Worm (Caenorhabditis elegans) whole organism, L1 larva: Measurements from ENCODE around the gene kqt-1.
A peak's percentile ranks its signal among the peaks of the same experiment; 100 is the strongest.

Source experiments
- C16A3.4 ChIP-seq: fragments of 150-350 bp; optimal IDR thresholded peaks from 2 replicates; lab custom pipeline; 2014; ENCODE audit warnings: missing biosample characterization, missing genetic modification characterization
- F16B12.6 ChIP-seq: fragments of 150-350 bp; optimal IDR thresholded peaks from 2 replicates; lab custom pipeline; 2014; ENCODE audit warnings: missing biosample characterization, missing genetic modification characterization
- aha-1 ChIP-seq: fragments of 150-350 bp; optimal IDR thresholded peaks from 2 replicates; lab custom pipeline; 2014; ENCODE audit warnings: missing biosample characterization, missing genetic modification characterization
- ama-1 ChIP-seq: fragments of 150-350 bp; optimal IDR thresholded peaks from 2 replicates; lab custom pipeline; 2014
- blmp-1 ChIP-seq: fragments of 150-350 bp; optimal IDR thresholded peaks from 2 replicates; lab custom pipeline; 2014; ENCODE audit warnings: missing biosample characterization, missing genetic modification characterization
- ceh-82 ChIP-seq, 3 experiments: fragments of 150-350 bp in 1 of 3; sonication (generic microtip) in 2 of 3; optimal IDR thresholded peaks; 2 replicates each; lab custom pipeline; 2014 to 2017; ENCODE audit warnings: missing biosample characterization in 3 of 3, missing genetic modification characterization in 3 of 3
- ceh-88 ChIP-seq: fragments of 200-800 bp; sonication (Bioruptor generic); IDR thresholded peaks from 2 replicates; pipeline ENCODE4 v1.3.6; 2022; ENCODE audit warnings: missing genetic modification characterization, missing compliant biosample characterization
- ces-1 ChIP-seq: fragments of 150-350 bp; optimal IDR thresholded peaks from 2 replicates; lab custom pipeline; 2014; ENCODE audit warnings: missing biosample characterization, missing genetic modification reagents, missing genetic modification characterization
- dpl-1 ChIP-seq, 3 experiments: fragments of 150-350 bp in 2 of 3; sonication (generic microtip) in 1 of 3; optimal IDR thresholded peaks; 2 replicates each; lab custom pipeline; 2014 to 2017; ENCODE audit warnings: missing biosample characterization in 3 of 3, missing genetic modification characterization in 3 of 3, missing genetic modification reagents in 3 of 3
- dsc-1 ChIP-seq: sonication (generic microtip); optimal IDR thresholded peaks from 2 replicates; lab custom pipeline; 2016; ENCODE audit warnings: mild to moderate bottlenecking, missing genetic modification characterization, missing compliant biosample characterization
- efl-3 ChIP-seq: fragments of 200-800 bp; sonication (Bioruptor generic); optimal IDR thresholded peaks from 2 replicates; lab custom pipeline; 2018; ENCODE audit warnings: mild to moderate bottlenecking, missing genetic modification characterization, missing compliant biosample characterization
- elt-2 ChIP-seq: sonication (generic microtip); optimal IDR thresholded peaks from 2 replicates; lab custom pipeline; 2016; ENCODE audit warnings: missing genetic modification characterization, mild to moderate bottlenecking, inconsistent platforms, missing compliant biosample characterization, missing genetic modification reagents
- elt-3 ChIP-seq, 6 experiments: fragments of 150-350 bp in 1 of 6; sonication (generic microtip); optimal IDR thresholded peaks; 2 replicates each; lab custom pipeline; 2017 to 2018; ENCODE audit warnings: missing biosample characterization in 6 of 6, missing genetic modification characterization in 6 of 6, inconsistent platforms in 1 of 6
- fkh-4 ChIP-seq: sonication (generic microtip); optimal IDR thresholded peaks from 2 replicates; lab custom pipeline; 2016; ENCODE audit warnings: missing compliant biosample characterization, missing genetic modification characterization, borderline replicate concordance
- fkh-8 ChIP-seq: sonication (generic microtip); optimal IDR thresholded peaks from 2 replicates; lab custom pipeline; 2016; ENCODE audit warnings: mild to moderate bottlenecking, missing genetic modification characterization, missing compliant biosample characterization
- grh-1 ChIP-seq: fragments of 200-800 bp; sonication (Bioruptor generic); IDR thresholded peaks from 2 replicates; pipeline ENCODE4 v1.3.6; 2022; ENCODE audit warnings: missing genetic modification reagents, missing genetic modification characterization, missing compliant biosample characterization
- hlh-17 ChIP-seq: fragments of 200-800 bp; sonication (Bioruptor generic); optimal IDR thresholded peaks from 2 replicates; lab custom pipeline; 2018; ENCODE audit warnings: missing genetic modification characterization, mild to moderate bottlenecking, missing compliant biosample characterization, moderate library complexity, borderline replicate concordance
- hpl-2 ChIP-seq: fragments of 150-350 bp; optimal IDR thresholded peaks from 2 replicates; lab custom pipeline; 2014; ENCODE audit warnings: missing biosample characterization, missing genetic modification reagents, missing genetic modification characterization
- irx-1 ChIP-seq: sonication (generic microtip); optimal IDR thresholded peaks from 2 replicates; lab custom pipeline; 2016; ENCODE audit warnings: missing genetic modification characterization, missing compliant biosample characterization
- jun-1 ChIP-seq: fragments of 150-350 bp; optimal IDR thresholded peaks from 2 replicates; lab custom pipeline; 2014; ENCODE audit warnings: missing biosample characterization, missing genetic modification reagents, missing genetic modification characterization
- lin-13 ChIP-seq: fragments of 150-350 bp; optimal IDR thresholded peaks from 2 replicates; lab custom pipeline; 2014; ENCODE audit warnings: missing biosample characterization, missing genetic modification reagents, missing genetic modification characterization
- lin-14 ChIP-seq: fragments of 200-800 bp; sonication (Bioruptor generic); optimal IDR thresholded peaks from 2 replicates; lab custom pipeline; 2018; ENCODE audit warnings: mild to moderate bottlenecking, missing genetic modification characterization, moderate library complexity, missing compliant biosample characterization
- lin-15B ChIP-seq: fragments of 150-350 bp; sonication (generic microtip); optimal IDR thresholded peaks from 3 replicates; lab custom pipeline; 2014; ENCODE audit warnings: missing biosample characterization, missing genetic modification characterization
- lin-35 ChIP-seq, 2 experiments: fragments of 150-350 bp; optimal IDR thresholded peaks; 2 replicates each; lab custom pipeline; 2014; ENCODE audit warnings: missing biosample characterization in 2 of 2, missing genetic modification characterization in 2 of 2, missing genetic modification reagents in 2 of 2
- lin-39 ChIP-seq: fragments of 150-350 bp; optimal IDR thresholded peaks from 2 replicates; lab custom pipeline; 2014; ENCODE audit warnings: missing biosample characterization, missing genetic modification reagents, missing genetic modification characterization
- lir-3 ChIP-seq: sonication (generic microtip); optimal IDR thresholded peaks from 2 replicates; lab custom pipeline; 2016; ENCODE audit warnings: mild to moderate bottlenecking, missing genetic modification characterization, moderate library complexity, missing compliant biosample characterization; ENCODE audit not compliant: poor library complexity
- lsy-2 ChIP-seq, 2 experiments: fragments of 150-350 bp; optimal IDR thresholded peaks; 2 replicates each; lab custom pipeline; 2014; ENCODE audit warnings: missing biosample characterization in 2 of 2, missing genetic modification characterization in 2 of 2
- mdl-1 ChIP-seq, 2 experiments: fragments of 150-350 bp; optimal IDR thresholded peaks; 2 replicates each; lab custom pipeline; 2014 to 2017; ENCODE audit warnings: missing biosample characterization in 2 of 2, missing genetic modification characterization in 2 of 2, inconsistent platforms in 1 of 2
- mep-1 ChIP-seq: fragments of 150-350 bp; optimal IDR thresholded peaks from 2 replicates; lab custom pipeline; 2014; ENCODE audit warnings: missing biosample characterization, missing genetic modification characterization
- nhr-11 ChIP-seq: fragments of 150-350 bp; optimal IDR thresholded peaks from 2 replicates; lab custom pipeline; 2014; ENCODE audit warnings: missing biosample characterization, missing genetic modification characterization
- nhr-20 ChIP-seq: sonication (generic microtip); optimal IDR thresholded peaks from 2 replicates; lab custom pipeline; 2016; ENCODE audit warnings: mild to moderate bottlenecking, missing genetic modification characterization, missing compliant biosample characterization
- nhr-47 ChIP-seq: sonication (generic microtip); optimal IDR thresholded peaks from 2 replicates; lab custom pipeline; 2016; ENCODE audit warnings: mild to moderate bottlenecking, missing genetic modification characterization, moderate library complexity, missing compliant biosample characterization
- nhr-71 ChIP-seq: sonication (generic microtip); optimal IDR thresholded peaks from 2 replicates; lab custom pipeline; 2016; ENCODE audit warnings: mild to moderate bottlenecking, missing genetic modification characterization, moderate library complexity, missing compliant biosample characterization
- nhr-76 ChIP-seq: sonication (generic microtip); optimal IDR thresholded peaks from 2 replicates; lab custom pipeline; 2017; ENCODE audit warnings: missing biosample characterization, missing genetic modification characterization
- nhr-84 ChIP-seq: sonication (generic microtip); optimal IDR thresholded peaks from 2 replicates; lab custom pipeline; 2017; ENCODE audit warnings: missing biosample characterization, missing genetic modification characterization
- nhr-85 ChIP-seq: sonication (generic microtip); peaks from one replicate; lab custom pipeline; 2016; ENCODE audit warnings: missing genetic modification characterization, inconsistent platforms, missing compliant biosample characterization
- pax-3 ChIP-seq: fragments of 200-800 bp; sonication (Bioruptor generic); optimal IDR thresholded peaks from 2 replicates; lab custom pipeline; 2018; ENCODE audit warnings: mild to moderate bottlenecking, missing genetic modification characterization, moderate library complexity, missing compliant biosample characterization
- pqm-1 ChIP-seq: sonication (generic microtip); optimal IDR thresholded peaks from 3 replicates; lab custom pipeline; 2017; ENCODE audit warnings: missing biosample characterization, missing genetic modification characterization
- skn-1 ChIP-seq: fragments of 150-350 bp; optimal IDR thresholded peaks from 2 replicates; lab custom pipeline; 2014; ENCODE audit warnings: missing biosample characterization, missing genetic modification characterization
- snu-23 ChIP-seq: sonication (generic microtip); optimal IDR thresholded peaks from 2 replicates; lab custom pipeline; 2016; ENCODE audit warnings: missing genetic modification characterization, missing compliant biosample characterization
- sox-4 ChIP-seq: sonication (generic microtip); optimal IDR thresholded peaks from 2 replicates; lab custom pipeline; 2016; ENCODE audit warnings: missing genetic modification characterization, missing compliant biosample characterization
- swsn-7 ChIP-seq: sonication (generic microtip); optimal IDR thresholded peaks from 2 replicates; lab custom pipeline; 2016; ENCODE audit warnings: missing genetic modification characterization, missing compliant biosample characterization
- tlp-1 ChIP-seq: fragments of 150-350 bp; optimal IDR thresholded peaks from 2 replicates; lab custom pipeline; 2014; ENCODE audit warnings: missing biosample characterization, missing genetic modification characterization
- unc-130 ChIP-seq: fragments of 150-350 bp; optimal IDR thresholded peaks from 2 replicates; lab custom pipeline; 2017; ENCODE audit warnings: missing biosample characterization, missing genetic modification characterization, inconsistent platforms
- unc-30 ChIP-seq: sonication (generic microtip); optimal IDR thresholded peaks from 2 replicates; lab custom pipeline; 2017; ENCODE audit warnings: missing biosample characterization, missing genetic modification characterization
- unc-62 ChIP-seq: fragments of 150-350 bp; optimal IDR thresholded peaks from 2 replicates; lab custom pipeline; 2014; ENCODE audit warnings: missing biosample characterization, missing genetic modification reagents, missing genetic modification characterization
- unc-98 ChIP-seq: fragments of 200-800 bp; sonication (Bioruptor generic); IDR thresholded peaks from 2 replicates; pipeline ENCODE4 v1.3.6; 2022; ENCODE audit warnings: missing genetic modification characterization, missing compliant biosample characterization
- zag-1 ChIP-seq: fragments of 150-350 bp; optimal IDR thresholded peaks from 2 replicates; lab custom pipeline; 2014; ENCODE audit warnings: missing biosample characterization, missing genetic modification characterization
- zip-4 ChIP-seq: fragments of 200-800 bp; sonication (Bioruptor generic); optimal IDR thresholded peaks from 2 replicates; lab custom pipeline; 2018; ENCODE audit warnings: mild to moderate bottlenecking, missing genetic modification characterization, moderate library complexity, missing compliant biosample characterization
- ztf-4 ChIP-seq: fragments of 150-350 bp; optimal IDR thresholded peaks from 2 replicates; lab custom pipeline; 2014; ENCODE audit warnings: missing biosample characterization, missing genetic modification characterization

kqt-1 gene

ce11 chrX:6641509-6641908 is 22.7 kb downstream of the kqt-1 start:
- no peak for TF ChIP-seq lir-3 (tag; lab: Kevin White, UChicago)
- peak; percentile 57 for TF ChIP-seq nhr-71
- TF ChIP-seq elt-3 (tag; optimal IDR thresholded peaks at IDR 0.05; lab: Kevin White, UChicago), result peak in 1 of 6 experiments; percentile 39
- peak in 1 of 2 experiments; percentile 66 for TF ChIP-seq lsy-2 (tag; optimal IDR thresholded peaks at IDR 0.05; lab: Kevin White, UChicago)
- TF ChIP-seq ceh-88 (GFP tag; lab: Robert Waterston, UW), result peak; percentile 17; the same call in 1 of the 2 replicates
- TF ChIP-seq blmp-1 (tag; lab: Kevin White, UChicago), result peak; percentile 15
- TF ChIP-seq ceh-82 (tag; optimal IDR thresholded peaks at IDR 0.05; lab: Kevin White, UChicago), result no peak
- TF ChIP-seq lin-14 (GFP tag; lab: Kevin White, UChicago), result peak; percentile 66
- peak; percentile 29 for TF ChIP-seq swsn-7 (tag; lab: Kevin White, UChicago)
- TF ChIP-seq grh-1 (GFP tag; lab: Robert Waterston, UW), result 0 out of 2 replicates have a peak, but pooled peaks have one; percentile 22
- TF ChIP-seq nhr-47 (tag; lab: Kevin White, UChicago), result peak; percentile 50
- peak; percentile 51 for TF ChIP-seq fkh-8
- no peak for TF ChIP-seq lin-15B (tag; lab: Kevin White, UChicago)
- TF ChIP-seq nhr-20, result peak; percentile 45
- TF ChIP-seq nhr-85 (tag; lab: Kevin White, UChicago), result peak; percentile 66
- peak; percentile 25 for TF ChIP-seq snu-23
- TF ChIP-seq elt-2 (tag; lab: Kevin White, UChicago), result no peak
- TF ChIP-seq skn-1, result peak; percentile 33

DNA sequence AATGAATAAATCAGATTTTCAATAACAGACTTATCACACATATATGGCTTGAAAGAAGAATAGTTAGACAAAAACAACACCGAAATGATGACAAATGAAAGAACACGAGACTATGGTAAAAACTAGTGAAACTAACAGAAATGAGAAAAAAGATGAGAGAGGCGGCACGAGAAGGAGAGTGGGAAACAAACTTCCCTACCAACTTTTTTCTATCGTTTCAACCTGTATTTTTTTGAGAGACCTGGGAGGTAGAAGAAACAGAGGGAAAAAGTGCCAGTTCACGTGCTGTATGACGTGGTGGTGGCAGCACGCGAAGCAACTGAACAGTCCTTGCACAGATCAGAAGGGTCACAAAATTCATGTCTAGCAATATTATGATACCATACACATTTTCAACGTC is 24.0 kb downstream of the kqt-1 start:
- TF ChIP-seq dsc-1 (tag; lab: Kevin White, UChicago) (no peak), pax-3 (tag; lab: Kevin White, UChicago) (no peak), ces-1 (GFP tag; lab: Kevin White, UChicago) (no peak), nhr-84 (tag; lab: Kevin White, UChicago) (no peak), ama-1 (lab: Kevin White, UChicago) (no peak), tlp-1 (no peak), zip-4 (GFP tag; lab: Kevin White, UChicago) (no peak), nhr-76 (tag; lab: Kevin White, UChicago) (no peak), dpl-1 (GFP tag; optimal IDR thresholded peaks at IDR 0.05; lab: Kevin White, UChicago) (no peak), nhr-20 (peak; percentile 90), nhr-11 (tag; lab: Kevin White, UChicago) (no peak), mdl-1 (tag; optimal IDR thresholded peaks at IDR 0.05; lab: Kevin White, UChicago) (peak in 1 of 2 experiments; percentile 78), ztf-4 (tag; lab: Kevin White, UChicago) (no peak), unc-98 (GFP tag; lab: Robert Waterston, UW) (no peak), unc-130 (tag; lab: Kevin White, UChicago) (no peak), fkh-4 (tag; lab: Kevin White, UChicago) (no peak), lin-13 (GFP tag; lab: Kevin White, UChicago) (peak; percentile 21), unc-62 (GFP tag; lab: Kevin White, UChicago) (no peak), aha-1 (no peak), sox-4 (tag; lab: Kevin White, UChicago) (no peak), unc-30 (no peak), elt-3 (tag; optimal IDR thresholded peaks at IDR 0.05; lab: Kevin White, UChicago) (peak in 2 of 6 experiments; percentile 26 to 60), lir-3 (tag; lab: Kevin White, UChicago) (peak; percentile 23), jun-1 (tag; lab: Kevin White, UChicago) (no peak), hpl-2 (GFP tag; lab: Kevin White, UChicago) (no peak), C16A3.4 (tag; lab: Kevin White, UChicago) (no peak), lin-39 (no peak), zag-1 (tag; lab: Kevin White, UChicago) (no peak), hlh-17 (GFP tag; lab: Kevin White, UChicago) (no peak), blmp-1 (tag; lab: Kevin White, UChicago) (peak; percentile 80), lin-35 (GFP tag; optimal IDR thresholded peaks at IDR 0.05; lab: Kevin White, UChicago) (peak in 1 of 2 experiments; percentile 75), irx-1 (tag; lab: Kevin White, UChicago) (no peak), snu-23 (peak; percentile 78), pqm-1 (tag; lab: Kevin White, UChicago) (no peak), efl-3 (GFP tag; lab: Kevin White, UChicago) (no peak), F16B12.6 (tag; lab: Kevin White, UChicago) (no peak), lin-15B (tag; lab: Kevin White, UChicago) (no peak), lsy-2 (tag; optimal IDR thresholded peaks at IDR 0.05; lab: Kevin White, UChicago) (peak; percentile 7 to 32), nhr-47 (tag; lab: Kevin White, UChicago) (peak; percentile 35), swsn-7 (tag; lab: Kevin White, UChicago) (no peak), mep-1 (tag; lab: Kevin White, UChicago) (peak; percentile 45)
